Fruit fly (Drosophila melanogaster) Kc167 (cell line): Measurements from ENCODE around the gene Nup98-96.

Source experiments
- Sin3A ChIP-seq: fragments of >200 bp; optimal IDR thresholded peaks from 2 replicates; lab custom pipeline; 2018; ENCODE audit warnings: missing external identifiers
- h ChIP-seq: fragments of >200 bp; optimal IDR thresholded peaks from 3 replicates; lab custom pipeline; 2018; ENCODE audit warnings: missing external identifiers
- psq ChIP-seq: fragments of >200 bp; optimal IDR thresholded peaks from 2 replicates; lab custom pipeline; 2017; ENCODE audit warnings: missing external identifiers
- ttk ChIP-seq: sonication (Bioruptor generic); optimal IDR thresholded peaks from 2 replicates; lab custom pipeline; 2017; ENCODE audit warnings: missing external identifiers

DNA sequence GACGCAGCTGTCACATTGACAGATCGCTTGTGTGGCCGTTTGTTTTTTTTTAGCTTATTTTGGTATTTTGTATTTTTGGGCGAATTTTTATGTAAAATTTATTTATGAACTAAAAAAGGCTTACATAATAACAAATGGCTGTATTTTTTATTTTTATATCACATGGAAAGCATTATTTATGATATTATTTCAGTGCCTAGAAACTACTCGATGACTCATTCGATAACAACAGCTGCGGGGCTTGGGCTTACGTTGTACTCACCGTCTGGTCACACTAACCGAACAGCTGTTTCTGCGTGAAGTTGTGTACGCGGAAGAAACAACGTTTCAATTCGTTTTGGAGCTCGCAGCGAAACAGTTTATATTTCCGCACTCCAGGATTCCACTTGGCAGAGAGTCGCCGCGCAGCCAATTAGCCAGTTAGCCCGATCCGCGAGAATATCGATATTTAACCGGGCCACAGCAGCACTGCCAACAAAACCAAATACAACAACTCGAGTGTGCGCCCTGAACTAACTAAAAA, 48.4 kb downstream of the Nup98-96 start, which contains the start of the genes Hmgcr and Rpn9:
- TF ChIP-seq h (no peak), Sin3A (lab: Kevin White, UChicago) (no peak), ttk (lab: Kevin White, UChicago) (no peak), psq (lab: Kevin White, UChicago) (peak; percentile 83)
